Fruit fly (Drosophila melanogaster) Kc167 (cell line): Measurements from ENCODE around the gene CG14567.

Experiments used
- Myc ChIP-seq: fragments of >200 bp; optimal IDR thresholded peaks from 2 replicates; lab custom pipeline; 2017; ENCODE audit warnings: missing external identifiers
- insv ChIP-seq: fragments of >200 bp; optimal IDR thresholded peaks from 3 replicates; lab custom pipeline; 2018; ENCODE audit warnings: missing external identifiers

dm6 chr3L:21756857-21757256 is 18.6 kb upstream of the CG14567 start, which contains the start of gene CG14564:
- TF ChIP-seq Myc (lab: Kevin White, UChicago) = no peak
- no peak for TF ChIP-seq insv (lab: Kevin White, UChicago)
